Worm (Caenorhabditis elegans) whole organism, mixed stage, embryonic: ENCODE data around the gene unc-7.
A peak's percentile ranks its signal among the peaks of the same experiment; 100 is the strongest.

Experiments used
- M03D4.4 ChIP-seq: sonication (generic microtip); optimal IDR thresholded peaks from 2 replicates; lab custom pipeline; 2017; ENCODE audit warnings: mild to moderate bottlenecking, missing genetic modification characterization, missing compliant biosample characterization
- bed-3 ChIP-seq: fragments of 200-800 bp; sonication (Bioruptor generic); optimal IDR thresholded peaks from 3 replicates; lab custom pipeline; 2018; ENCODE audit warnings: mild to moderate bottlenecking, missing genetic modification characterization, moderate library complexity, missing compliant biosample characterization
- blmp-1 ChIP-seq: fragments of 150-350 bp; optimal IDR thresholded peaks from 2 replicates; lab custom pipeline; 2014; ENCODE audit warnings: missing biosample characterization, missing genetic modification characterization
- ceh-39 ChIP-seq: fragments of 150-350 bp; optimal IDR thresholded peaks from 2 replicates; lab custom pipeline; 2014; ENCODE audit warnings: missing biosample characterization, missing genetic modification characterization
- ceh-43 ChIP-seq: fragments of 200-800 bp; sonication (Bioruptor generic); optimal IDR thresholded peaks from 2 replicates; lab custom pipeline; 2018; ENCODE audit warnings: mild to moderate bottlenecking, missing genetic modification characterization, moderate library complexity, missing compliant biosample characterization
- ceh-83 ChIP-seq: fragments of 200-800 bp; sonication (Bioruptor generic); optimal IDR thresholded peaks from 2 replicates; lab custom pipeline; 2018; ENCODE audit warnings: mild to moderate bottlenecking, missing genetic modification characterization, missing compliant biosample characterization
- ces-1 ChIP-seq: fragments of 150-350 bp; optimal IDR thresholded peaks from 2 replicates; lab custom pipeline; 2014; ENCODE audit warnings: missing biosample characterization, missing genetic modification reagents, missing genetic modification characterization
- cnd-1 ChIP-seq: fragments of 200-800 bp; sonication (Bioruptor generic); optimal IDR thresholded peaks from 2 replicates; lab custom pipeline; 2018; ENCODE audit warnings: mild to moderate bottlenecking, missing genetic modification characterization, missing compliant biosample characterization
- drap-1 ChIP-seq: fragments of 200-800 bp; sonication (Bioruptor generic); optimal IDR thresholded peaks from 3 replicates; lab custom pipeline; 2018; ENCODE audit warnings: mild to moderate bottlenecking, missing genetic modification characterization, missing compliant biosample characterization
- elt-1 ChIP-seq: sonication (generic microtip); optimal IDR thresholded peaks from 2 replicates; lab custom pipeline; 2017; ENCODE audit warnings: missing genetic modification characterization, mild to moderate bottlenecking, missing compliant biosample characterization, antibody characterized with exemption, moderate library complexity, borderline replicate concordance; ENCODE audit not compliant: insufficient read depth
- elt-3 ChIP-seq: fragments of 150-350 bp; optimal IDR thresholded peaks from 2 replicates; lab custom pipeline; 2014; ENCODE audit warnings: missing biosample characterization, missing genetic modification characterization
- flh-1 ChIP-seq: fragments of 200-800 bp; sonication (Bioruptor generic); optimal IDR thresholded peaks from 2 replicates; lab custom pipeline; 2018; ENCODE audit warnings: mild to moderate bottlenecking, missing genetic modification characterization, moderate library complexity, missing compliant biosample characterization
- ham-2 ChIP-seq: fragments of 200-800 bp; sonication (Bioruptor generic); optimal IDR thresholded peaks from 2 replicates; lab custom pipeline; 2018; ENCODE audit warnings: mild to moderate bottlenecking, missing genetic modification characterization, missing compliant biosample characterization
- hlh-1 ChIP-seq: fragments of 150-350 bp; optimal IDR thresholded peaks from 2 replicates; lab custom pipeline; 2014; ENCODE audit warnings: missing biosample characterization, missing genetic modification reagents, missing genetic modification characterization
- lin-13 ChIP-seq: fragments of 150-350 bp; optimal IDR thresholded peaks from 2 replicates; lab custom pipeline; 2014; ENCODE audit warnings: missing biosample characterization, missing genetic modification characterization
- lin-32 ChIP-seq: fragments of 200-800 bp; sonication (Bioruptor generic); optimal IDR thresholded peaks from 2 replicates; lab custom pipeline; 2018; ENCODE audit warnings: mild to moderate bottlenecking, missing genetic modification characterization, missing compliant biosample characterization
- lsy-2 ChIP-seq: fragments of 150-350 bp; optimal IDR thresholded peaks from 2 replicates; lab custom pipeline; 2014; ENCODE audit warnings: missing biosample characterization, missing genetic modification characterization
- mab-5 ChIP-seq: fragments of 150-350 bp; optimal IDR thresholded peaks from 2 replicates; lab custom pipeline; 2014; ENCODE audit warnings: missing biosample characterization, missing genetic modification characterization
- mep-1 ChIP-seq: fragments of 150-350 bp; optimal IDR thresholded peaks from 2 replicates; lab custom pipeline; 2017; ENCODE audit warnings: missing biosample characterization, missing genetic modification reagents, missing genetic modification characterization, inconsistent platforms
- mls-2 ChIP-seq: sonication (generic microtip); optimal IDR thresholded peaks from 2 replicates; lab custom pipeline; 2016; ENCODE audit warnings: mild to moderate bottlenecking, missing genetic modification characterization, moderate library complexity, missing compliant biosample characterization
- nhr-12 ChIP-seq: fragments of 150-350 bp; optimal IDR thresholded peaks from 2 replicates; lab custom pipeline; 2014; ENCODE audit warnings: missing biosample characterization, missing genetic modification characterization
- nhr-2 ChIP-seq: fragments of 150-350 bp; optimal IDR thresholded peaks from 2 replicates; lab custom pipeline; 2014; ENCODE audit warnings: missing biosample characterization, missing genetic modification characterization
- nhr-237 ChIP-seq: fragments of 150-350 bp; optimal IDR thresholded peaks from 2 replicates; lab custom pipeline; 2014; ENCODE audit warnings: missing biosample characterization, missing genetic modification characterization
- nhr-28 ChIP-seq: fragments of 150-350 bp; optimal IDR thresholded peaks from 2 replicates; lab custom pipeline; 2014; ENCODE audit warnings: missing biosample characterization, missing genetic modification characterization
- nhr-76 ChIP-seq: sonication (generic microtip); optimal IDR thresholded peaks from 2 replicates; lab custom pipeline; 2017; ENCODE audit warnings: missing biosample characterization, missing genetic modification characterization
- pha-4 ChIP-seq: fragments of 150-350 bp; optimal IDR thresholded peaks from 2 replicates; lab custom pipeline; 2018; ENCODE audit warnings: missing biosample characterization, missing genetic modification reagents, missing genetic modification characterization
- sem-2 ChIP-seq: fragments of 200-800 bp; sonication (Bioruptor generic); optimal IDR thresholded peaks from 2 replicates; lab custom pipeline; 2018; ENCODE audit warnings: mild to moderate bottlenecking, missing genetic modification characterization, missing compliant biosample characterization
- snpc-4 ChIP-seq: fragments of 150-350 bp; optimal IDR thresholded peaks from 2 replicates; lab custom pipeline; 2014; ENCODE audit warnings: missing biosample characterization, missing genetic modification characterization
- sptf-1 ChIP-seq: sonication (generic microtip); optimal IDR thresholded peaks from 2 replicates; lab custom pipeline; 2017; ENCODE audit warnings: mild to moderate bottlenecking, missing genetic modification characterization, moderate library complexity, missing compliant biosample characterization
- tbx-8 ChIP-seq: fragments of 200-800 bp; sonication (Bioruptor generic); optimal IDR thresholded peaks from 2 replicates; lab custom pipeline; 2018; ENCODE audit warnings: mild to moderate bottlenecking, missing genetic modification characterization, moderate library complexity, missing compliant biosample characterization
- unc-120 ChIP-seq: sonication (generic microtip); optimal IDR thresholded peaks from 2 replicates; lab custom pipeline; 2017; ENCODE audit warnings: missing genetic modification characterization, missing compliant biosample characterization; ENCODE audit not compliant: poor library complexity, severe bottlenecking
- unc-39 ChIP-seq: fragments of 150-350 bp; optimal IDR thresholded peaks from 2 replicates; lab custom pipeline; 2014; ENCODE audit warnings: missing biosample characterization, missing genetic modification characterization
- unc-62 ChIP-seq: fragments of 150-350 bp; optimal IDR thresholded peaks from 2 replicates; lab custom pipeline; 2014; ENCODE audit warnings: missing biosample characterization, missing genetic modification reagents, missing genetic modification characterization
- zip-8 ChIP-seq: fragments of 150-350 bp; optimal IDR thresholded peaks from 2 replicates; lab custom pipeline; 2014; ENCODE audit warnings: missing biosample characterization, missing genetic modification characterization
- ztf-11 ChIP-seq: fragments of 150-350 bp; optimal IDR thresholded peaks from 2 replicates; lab custom pipeline; 2014; ENCODE audit warnings: missing biosample characterization, missing genetic modification characterization

The unc-7 gene

DNA sequence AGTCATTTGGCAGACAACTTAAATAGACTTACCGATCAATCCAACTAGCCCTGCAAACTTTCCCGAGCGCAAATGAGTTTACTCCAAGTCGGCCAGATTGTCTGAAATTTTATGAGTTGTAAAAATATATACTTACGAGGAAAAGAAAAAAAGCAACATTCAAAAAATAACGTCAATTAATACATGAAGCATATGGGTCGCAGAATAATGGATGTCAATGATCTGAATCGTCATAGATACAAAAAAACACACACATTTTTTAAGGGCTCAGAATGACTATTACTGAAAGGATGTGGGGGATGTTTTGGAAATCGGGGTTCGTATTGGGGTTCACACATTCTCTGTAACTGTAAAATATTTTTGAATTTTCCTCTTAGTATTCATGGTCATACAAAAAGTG lies at the start of gene unc-7:
unc-7 (minus strand) TSS at position 101 of the 400 bp plus-strand sequence.
- TF ChIP-seq ceh-39 (tag; lab: Kevin White, UChicago) (no peak), flh-1 (GFP tag; lab: Kevin White, UChicago) (no peak), pha-4 (tag; lab: Kevin White, UChicago) (no peak), elt-3 (tag; lab: Kevin White, UChicago) (no peak), lsy-2 (tag; lab: Kevin White, UChicago) (no peak), ceh-83 (no peak), unc-62 (GFP tag; lab: Kevin White, UChicago) (no peak), unc-39 (tag; lab: Kevin White, UChicago) (no peak), mls-2 (no peak), drap-1 (GFP tag; lab: Kevin White, UChicago) (no peak), mep-1 (tag; lab: Kevin White, UChicago) (no peak), nhr-76 (no peak), zip-8 (tag; lab: Kevin White, UChicago) (no peak), mab-5 (tag; lab: Kevin White, UChicago) (no peak), nhr-237 (tag; lab: Kevin White, UChicago) (no peak), ztf-11 (tag; lab: Kevin White, UChicago) (no peak)

DNA sequence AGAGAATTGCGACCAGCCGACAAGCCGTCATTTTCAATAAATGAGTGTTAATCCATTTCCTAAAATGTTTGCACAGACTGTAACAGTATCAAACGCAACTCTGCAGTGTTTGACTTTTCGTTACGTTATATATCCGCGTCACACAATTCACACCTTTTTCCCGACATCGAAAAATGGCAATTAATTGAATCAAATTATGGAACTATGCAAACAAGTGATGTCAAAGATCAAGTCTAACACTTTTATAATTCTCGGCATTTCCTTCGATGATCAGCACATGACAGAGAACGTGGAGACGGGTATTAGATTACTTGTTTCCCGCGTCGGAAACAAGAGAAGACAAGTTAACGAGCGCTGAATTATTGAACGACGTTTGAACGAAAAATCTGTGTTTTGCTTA lies 46.7 kb upstream of the unc-7 start, which contains the start of gene phat-6:
phat-6 (minus strand) TSS at position 101 of the 400 bp plus-strand sequence.
- TF ChIP-seq unc-39 (tag; lab: Kevin White, UChicago) (no peak), mep-1 (tag; lab: Kevin White, UChicago) (no peak), lin-13 (tag; lab: Kevin White, UChicago) (no peak), elt-3 (tag; lab: Kevin White, UChicago) (no peak), pha-4 (tag; lab: Kevin White, UChicago) (no peak), ham-2 (no peak)

ce11 chrX:15191370-15191769 lies 43.8 kb upstream of the unc-7 start:
- TF ChIP-seq nhr-12 (tag; lab: Kevin White, UChicago), result no peak
- TF ChIP-seq ceh-39 (tag; lab: Kevin White, UChicago), result no peak
- TF ChIP-seq zip-8 (tag; lab: Kevin White, UChicago), result peak; percentile 62

DNA sequence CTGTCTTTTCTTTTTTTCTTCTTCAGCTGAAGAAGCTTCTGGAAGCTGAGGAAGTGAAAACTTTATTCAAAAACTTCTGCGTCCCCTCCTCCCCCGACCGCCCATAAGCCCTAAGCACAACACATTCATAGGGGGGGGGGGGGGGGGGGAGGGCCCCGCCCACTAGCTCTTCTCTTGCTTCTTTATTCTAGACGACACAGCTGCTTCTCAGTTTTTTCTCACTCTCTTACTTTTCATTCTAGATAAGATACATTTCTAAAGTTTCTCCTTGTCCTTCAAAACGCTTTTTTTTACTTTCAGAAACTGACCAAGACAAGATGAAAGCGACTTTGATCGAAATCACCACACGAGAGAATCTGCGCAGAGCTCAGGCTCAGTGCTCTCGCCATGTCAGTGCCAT lies 42.3 kb upstream of the unc-7 start, which contains the start of gene T10B10.4:
T10B10.4 (plus strand) TSS at position 301 of the 400 bp plus-strand sequence.
- TF ChIP-seq zip-8 (tag; lab: Kevin White, UChicago), result no peak

DNA sequence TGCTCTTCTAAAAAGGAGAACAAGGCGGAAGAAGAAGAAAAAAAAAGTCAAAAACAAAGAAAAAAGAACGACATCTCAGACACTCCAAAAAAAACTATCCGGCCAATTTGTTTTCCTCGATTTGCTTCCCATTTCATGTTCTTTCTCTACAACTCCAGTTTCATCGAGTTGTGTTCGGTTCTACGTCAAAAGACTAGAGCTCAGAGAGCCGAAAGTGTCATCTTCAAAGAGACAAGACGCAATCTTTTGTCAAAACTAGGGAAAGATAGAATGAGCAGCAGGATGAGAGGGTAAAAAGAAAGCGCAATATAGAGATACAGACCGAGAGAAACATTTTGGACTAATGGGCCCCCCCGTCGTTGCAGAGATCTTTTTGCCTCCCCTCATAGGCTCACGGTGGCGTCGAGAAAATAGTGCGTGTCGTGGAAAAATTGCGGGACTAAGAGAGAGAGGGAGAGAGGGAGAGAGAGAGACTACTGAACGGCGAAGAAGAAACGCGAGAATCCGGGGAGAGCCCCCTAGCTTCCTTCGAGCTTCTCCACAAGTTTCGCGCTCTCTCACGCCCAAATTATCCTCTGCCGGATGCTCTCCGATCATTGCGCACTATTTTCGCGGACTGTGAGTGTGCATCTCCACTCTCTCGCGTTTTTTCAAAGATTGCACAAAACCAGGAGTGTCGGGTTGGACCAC lies 41.6 kb upstream of the unc-7 start:
- TF ChIP-seq nhr-76 (no peak), cnd-1 (no peak), bed-3 (GFP tag; lab: Kevin White, UChicago) (no peak), M03D4.4 (tag; lab: Kevin White, UChicago) (no peak), ceh-43 (GFP tag; lab: Kevin White, UChicago) (no peak), pha-4 (tag; lab: Kevin White, UChicago) (no peak), ces-1 (GFP tag; lab: Kevin White, UChicago) (peak; percentile 73), drap-1 (GFP tag; lab: Kevin White, UChicago) (peak; percentile 29), unc-62 (GFP tag; lab: Kevin White, UChicago) (peak; percentile 72), blmp-1 (tag; lab: Kevin White, UChicago) (no peak), sptf-1 (tag; lab: Kevin White, UChicago) (peak; percentile 67), hlh-1 (tag; lab: Kevin White, UChicago) (peak; percentile 65), lsy-2 (tag; lab: Kevin White, UChicago) (no peak), nhr-12 (tag; lab: Kevin White, UChicago) (no peak), sem-2 (GFP tag; lab: Kevin White, UChicago) (no peak), nhr-237 (tag; lab: Kevin White, UChicago) (no peak), flh-1 (GFP tag; lab: Kevin White, UChicago) (no peak), zip-8 (tag; lab: Kevin White, UChicago) (no peak), ham-2 (no peak), ztf-11 (tag; lab: Kevin White, UChicago) (peak; percentile 4), ceh-39 (tag; lab: Kevin White, UChicago) (no peak), mep-1 (tag; lab: Kevin White, UChicago) (no peak), mls-2 (peak; percentile 40), lin-32 (GFP tag; lab: Kevin White, UChicago) (no peak), unc-120 (tag; lab: Kevin White, UChicago) (peak; percentile 89), snpc-4 (tag; lab: Kevin White, UChicago) (no peak), tbx-8 (GFP tag; lab: Kevin White, UChicago) (no peak), elt-1 (tag; lab: Kevin White, UChicago) (no peak), nhr-28 (tag; lab: Kevin White, UChicago) (no peak), mab-5 (tag; lab: Kevin White, UChicago) (peak; percentile 4), nhr-2 (tag; lab: Kevin White, UChicago) (no peak), lin-13 (tag; lab: Kevin White, UChicago) (no peak), ceh-83 (no peak), unc-39 (tag; lab: Kevin White, UChicago) (no peak), elt-3 (tag; lab: Kevin White, UChicago) (no peak)
